Worm (Caenorhabditis elegans) whole organism, early embryonic: ENCODE measurements around the gene cyp-44A1.

Experiments
- F13C5.2 ChIP-seq: sonication (generic microtip); optimal IDR thresholded peaks from 2 replicates; lab custom pipeline; 2017; ENCODE audit warnings: mild to moderate bottlenecking, missing genetic modification characterization, inconsistent platforms, missing compliant biosample characterization
- ama-1 ChIP-seq: fragments of 150-350 bp; optimal IDR thresholded peaks from 2 replicates; lab custom pipeline; 2014
- flt-1 ChIP-seq: fragments of 200-800 bp; sonication (Bioruptor generic); IDR thresholded peaks from 2 replicates; pipeline ENCODE4 v1.3.6; 2022; ENCODE audit warnings: missing genetic modification characterization, missing compliant biosample characterization
- hnd-1 ChIP-seq: sonication (generic microtip); optimal IDR thresholded peaks from 2 replicates; lab custom pipeline; 2016; ENCODE audit warnings: missing genetic modification characterization, missing compliant biosample characterization
- scrt-1 ChIP-seq: fragments of 200-800 bp; sonication (Bioruptor generic); IDR thresholded peaks from 2 replicates; pipeline ENCODE4 v1.3.6; 2022; ENCODE audit warnings: missing genetic modification characterization, missing compliant biosample characterization
- tbx-11 ChIP-seq: fragments of 200-800 bp; sonication (Bioruptor generic); IDR thresholded peaks from 2 replicates; pipeline ENCODE4 v1.3.6; 2022; ENCODE audit warnings: missing genetic modification characterization, missing compliant biosample characterization
- tra-4 ChIP-seq: sonication (generic microtip); optimal IDR thresholded peaks from 2 replicates; lab custom pipeline; 2017; ENCODE audit warnings: missing genetic modification characterization, missing compliant biosample characterization

DNA sequence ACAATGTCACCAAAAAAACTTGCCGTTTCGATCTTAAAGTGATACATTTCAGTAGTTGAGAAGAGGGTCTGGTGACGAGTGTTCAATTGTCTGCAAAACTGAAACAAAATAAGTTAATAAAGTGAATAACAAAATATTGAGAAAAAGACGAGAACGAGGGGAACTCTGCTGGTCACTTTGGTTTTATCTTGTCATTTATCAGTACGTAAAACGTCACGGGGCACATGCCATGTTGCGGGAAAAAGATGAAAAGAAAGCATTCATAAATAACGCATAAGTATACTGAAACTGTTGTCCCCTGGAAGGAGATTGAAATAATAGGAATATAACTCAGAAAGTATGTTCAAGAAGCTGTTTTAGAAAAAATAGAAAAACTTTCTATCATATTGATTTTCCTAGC is 11.0 kb downstream of the cyp-44A1 start, which contains the start of gene sahd-1:
- TF ChIP-seq hnd-1 (tag; lab: Kevin White, UChicago), result no peak
- TF ChIP-seq ama-1, result no peak
- TF ChIP-seq tbx-11 (GFP tag; lab: Robert Waterston, UW), result no peak
- no peak for TF ChIP-seq F13C5.2
- TF ChIP-seq flt-1 (GFP tag; lab: Robert Waterston, UW), result no peak
- TF ChIP-seq tra-4 (tag; lab: Kevin White, UChicago), result no peak
- no peak for TF ChIP-seq scrt-1 (GFP tag; lab: Robert Waterston, UW)
